Fruit fly (Drosophila melanogaster) whole organism, prepupa: ENCODE results near the gene cbt.

ENCODE experiments used
- Blimp-1 ChIP-seq: fragments of 200-800 bp; sonication (Bioruptor generic); optimal IDR thresholded peaks from 3 replicates; lab custom pipeline; 2017; ENCODE audit warnings: missing biosample characterization, missing genetic modification characterization, mild to moderate bottlenecking, moderate library complexity, missing genetic modification reagents
- CG10631 ChIP-seq: fragments of 200-800 bp; sonication (Bioruptor generic); optimal IDR thresholded peaks from 2 replicates; lab custom pipeline; 2016; ENCODE audit warnings: missing biosample characterization, missing genetic modification characterization
- CG10669 ChIP-seq: fragments of 200-800 bp; sonication (Bioruptor generic); optimal IDR thresholded peaks from 3 replicates; lab custom pipeline; 2018; ENCODE audit warnings: missing biosample characterization, mild to moderate bottlenecking, missing genetic modification characterization, moderate library complexity
- CG11294 ChIP-seq: fragments of 200-800 bp; sonication (Bioruptor generic); IDR thresholded peaks from 2 replicates; pipeline ENCODE4 v1.3.6; 2022; ENCODE audit warnings: missing biosample characterization, missing genetic modification characterization
- CG11902 ChIP-seq: fragments of 200-800 bp; sonication (Bioruptor generic); optimal IDR thresholded peaks from 3 replicates; lab custom pipeline; 2016; ENCODE audit warnings: missing biosample characterization, missing genetic modification characterization
- CG15336 ChIP-seq: fragments of 200-800 bp; sonication (Bioruptor generic); IDR thresholded peaks from 2 replicates; pipeline ENCODE4 v1.3.6; 2022; ENCODE audit warnings: missing biosample characterization, missing genetic modification characterization
- CG3032 ChIP-seq: fragments of 200-800 bp; optimal IDR thresholded peaks from 2 replicates; lab custom pipeline; 2019; ENCODE audit warnings: missing biosample characterization, mild to moderate bottlenecking, missing genetic modification characterization, moderate library complexity
- CG31627 ChIP-seq: fragments of 200-800 bp; sonication (Bioruptor generic); optimal IDR thresholded peaks from 3 replicates; lab custom pipeline; 2016; ENCODE audit warnings: missing biosample characterization, missing genetic modification characterization
- CG32006 ChIP-seq: fragments of 200-800 bp; sonication (Bioruptor generic); optimal IDR thresholded peaks from 3 replicates; lab custom pipeline; 2017; ENCODE audit warnings: missing biosample characterization, mild to moderate bottlenecking, missing genetic modification characterization
- CG3919 ChIP-seq: fragments of 200-800 bp; sonication (Bioruptor generic); optimal IDR thresholded peaks from 3 replicates; lab custom pipeline; 2016; ENCODE audit warnings: missing biosample characterization, missing genetic modification characterization
- CG4318 ChIP-seq: fragments of 200-800 bp; sonication (Bioruptor generic); optimal IDR thresholded peaks from 3 replicates; lab custom pipeline; 2017; ENCODE audit warnings: missing biosample characterization, mild to moderate bottlenecking, missing genetic modification characterization
- CG6163 ChIP-seq: fragments of 200-800 bp; sonication (Bioruptor generic); IDR thresholded peaks from 3 replicates; pipeline ENCODE4 v1.3.6; 2022; ENCODE audit warnings: missing biosample characterization, missing genetic modification characterization
- CG6276 ChIP-seq: fragments of 200-800 bp; sonication (Bioruptor generic); optimal IDR thresholded peaks from 2 replicates; lab custom pipeline; 2017; ENCODE audit warnings: missing biosample characterization, mild to moderate bottlenecking, missing genetic modification characterization
- CG6854 ChIP-seq: fragments of 200-800 bp; sonication (Bioruptor generic); optimal IDR thresholded peaks from 2 replicates; lab custom pipeline; 2017; ENCODE audit warnings: missing biosample characterization, mild to moderate bottlenecking, missing genetic modification characterization
- CG7368 ChIP-seq: fragments of 200-800 bp; sonication (Bioruptor generic); optimal IDR thresholded peaks from 3 replicates; lab custom pipeline; 2016; ENCODE audit warnings: missing biosample characterization, missing genetic modification characterization
- CG8119 ChIP-seq: fragments of 200-800 bp; sonication (Bioruptor generic); IDR thresholded peaks from 3 replicates; pipeline ENCODE4 v1.3.6; 2022; ENCODE audit warnings: missing biosample characterization, missing genetic modification characterization
- CG8632 ChIP-seq: fragments of 200-800 bp; sonication (Bioruptor generic); optimal IDR thresholded peaks from 3 replicates; lab custom pipeline; 2016; ENCODE audit warnings: missing biosample characterization, missing genetic modification characterization
- Eip75B ChIP-seq: fragments of 200-800 bp; sonication (Bioruptor generic); optimal IDR thresholded peaks from 3 replicates; lab custom pipeline; 2016; ENCODE audit warnings: missing biosample characterization, missing genetic modification characterization
- Eip78C ChIP-seq: fragments of 200-800 bp; sonication (Bioruptor generic); peaks from one replicate; lab custom pipeline; 2016; ENCODE audit warnings: missing biosample characterization, missing genetic modification characterization
- Eip93F ChIP-seq: fragments of 200-800 bp; sonication (Bioruptor generic); optimal IDR thresholded peaks from 2 replicates; lab custom pipeline; 2016; ENCODE audit warnings: missing biosample characterization, mild to moderate bottlenecking, missing genetic modification characterization
- Ets96B ChIP-seq: fragments of 200-800 bp; optimal IDR thresholded peaks from 2 replicates; lab custom pipeline; 2019; ENCODE audit warnings: missing biosample characterization, mild to moderate bottlenecking, missing genetic modification characterization, moderate library complexity
- Hr38 ChIP-seq: sonication (Bioruptor generic); optimal IDR thresholded peaks from 2 replicates; lab custom pipeline; 2016; ENCODE audit warnings: missing biosample characterization, missing genetic modification characterization
- Lpt ChIP-seq: fragments of 200-800 bp; sonication (Bioruptor generic); optimal IDR thresholded peaks from 3 replicates; lab custom pipeline; 2016; ENCODE audit warnings: missing biosample characterization, missing genetic modification characterization
- Met ChIP-seq: fragments of 200-800 bp; sonication (Bioruptor generic); optimal IDR thresholded peaks from 3 replicates; lab custom pipeline; 2016; ENCODE audit warnings: missing biosample characterization, missing genetic modification characterization
- OdsH ChIP-seq: fragments of 200-800 bp; sonication (Bioruptor generic); optimal IDR thresholded peaks from 3 replicates; lab custom pipeline; 2016; ENCODE audit warnings: missing biosample characterization, missing genetic modification characterization
- Smox ChIP-seq: fragments of 200-800 bp; sonication (Bioruptor generic); optimal IDR thresholded peaks from 3 replicates; lab custom pipeline; 2016; ENCODE audit warnings: missing biosample characterization, missing genetic modification characterization
- Sox102F ChIP-seq: fragments of 200-800 bp; sonication (Bioruptor generic); optimal IDR thresholded peaks from 2 replicates; lab custom pipeline; 2016; ENCODE audit warnings: missing biosample characterization, mild to moderate bottlenecking, missing genetic modification characterization
- Sox14 ChIP-seq: fragments of 200-800 bp; sonication (Bioruptor generic); optimal IDR thresholded peaks from 3 replicates; lab custom pipeline; 2016; ENCODE audit warnings: missing biosample characterization, missing genetic modification characterization
- Sox15 ChIP-seq: fragments of 200-800 bp; sonication (Bioruptor generic); optimal IDR thresholded peaks from 3 replicates; lab custom pipeline; 2016; ENCODE audit warnings: missing biosample characterization, missing genetic modification characterization
- acj6 ChIP-seq: fragments of 200-800 bp; sonication (Bioruptor generic); optimal IDR thresholded peaks from 3 replicates; lab custom pipeline; 2016; ENCODE audit warnings: missing biosample characterization, missing genetic modification characterization
- dac ChIP-seq: fragments of 200-800 bp; sonication (Bioruptor generic); optimal IDR thresholded peaks from 2 replicates; lab custom pipeline; 2017; ENCODE audit warnings: missing biosample characterization, mild to moderate bottlenecking, missing genetic modification characterization
- dsx ChIP-seq: fragments of 200-800 bp; optimal IDR thresholded peaks from 3 replicates; lab custom pipeline; 2019; ENCODE audit warnings: missing biosample characterization, mild to moderate bottlenecking, missing genetic modification characterization, moderate library complexity; ENCODE audit not compliant: poor library complexity, severe bottlenecking
- eg ChIP-seq: fragments of 200-800 bp; sonication (Bioruptor generic); IDR thresholded peaks from 3 replicates; pipeline ENCODE4 v1.3.6; 2022; ENCODE audit warnings: missing biosample characterization, missing genetic modification characterization
- fd59A ChIP-seq: fragments of 200-800 bp; sonication (Bioruptor generic); optimal IDR thresholded peaks from 2 replicates; lab custom pipeline; 2017; ENCODE audit warnings: missing biosample characterization, mild to moderate bottlenecking, missing genetic modification characterization, missing genetic modification reagents
- lz ChIP-seq: fragments of 200-800 bp; sonication (Bioruptor generic); optimal IDR thresholded peaks from 3 replicates; lab custom pipeline; 2016; ENCODE audit warnings: missing biosample characterization, missing genetic modification characterization
- pdm3 ChIP-seq: fragments of 200-800 bp; sonication (Bioruptor generic); optimal IDR thresholded peaks from 3 replicates; lab custom pipeline; 2016; ENCODE audit warnings: missing biosample characterization, missing genetic modification characterization
- salr ChIP-seq, 2 experiments: fragments of 200-800 bp; sonication (Bioruptor generic); optimal IDR thresholded peaks; 3 replicates each; lab custom pipeline; 2016 to 2018; ENCODE audit warnings: missing biosample characterization in 2 of 2, missing genetic modification characterization in 2 of 2, mild to moderate bottlenecking in 1 of 2
- spab ChIP-seq: fragments of 200-800 bp; sonication (Bioruptor generic); optimal IDR thresholded peaks from 2 replicates; lab custom pipeline; 2017; ENCODE audit warnings: missing biosample characterization, mild to moderate bottlenecking, missing genetic modification characterization, missing genetic modification reagents
- ss ChIP-seq, 2 experiments: fragments of 200-800 bp; sonication (Bioruptor generic); optimal IDR thresholded peaks; 2 replicates in 1 of 2; 3 replicates in 1 of 2; lab custom pipeline; 2017 to 2018; ENCODE audit warnings: mild to moderate bottlenecking in 2 of 2, missing biosample characterization in 2 of 2, missing genetic modification characterization in 2 of 2, moderate library complexity in 1 of 2
- svp ChIP-seq: fragments of 200-800 bp; sonication (Bioruptor generic); peaks from one replicate; lab custom pipeline; 2016; ENCODE audit warnings: missing biosample characterization, missing genetic modification characterization
- vri ChIP-seq: fragments of 200-800 bp; sonication (Bioruptor generic); optimal IDR thresholded peaks from 3 replicates; lab custom pipeline; 2016; ENCODE audit warnings: missing biosample characterization, mild to moderate bottlenecking, missing genetic modification characterization

Gene cbt

dm6 chr2L:506443-506842, 27.0 kb upstream of the cbt start:
- TF ChIP-seq OdsH (GFP tag; lab: Kevin White, UChicago) (no peak), svp (peak; percentile 45)

- no peak for TF ChIP-seq Ets96B (tag; lab: Kevin White, UChicago)
- peak; percentile 1 for TF ChIP-seq svp
- no peak for TF ChIP-seq vri (GFP tag; lab: Kevin White, UChicago)
- TF ChIP-seq dsx = no peak
- no peak for TF ChIP-seq fd59A (GFP tag; lab: Kevin White, UChicago)
- TF ChIP-seq spab (GFP tag; lab: Kevin White, UChicago) = no peak
- no peak for TF ChIP-seq Lpt (GFP tag; lab: Kevin White, UChicago)
These were observed 25.5 kb upstream of the cbt start for dm6 chr2L:505009-505408.

- TF ChIP-seq Ets96B (tag; lab: Kevin White, UChicago) (no peak), svp (peak; percentile 86)
These were observed 22.1 kb upstream of the cbt start for dm6 chr2L:501622-502021.

- no peak for TF ChIP-seq Ets96B (tag; lab: Kevin White, UChicago)
- no peak for TF ChIP-seq CG11294 (GFP tag; lab: Robert Waterston, UW)
- TF ChIP-seq CG8119 = no peak
- peak; percentile 31 for TF ChIP-seq CG6854 (GFP tag; lab: Kevin White, UChicago)
- TF ChIP-seq Hr38 (GFP tag; lab: Kevin White, UChicago) = no peak
- no peak for TF ChIP-seq OdsH (GFP tag; lab: Kevin White, UChicago)
- TF ChIP-seq Eip93F (GFP tag; lab: Kevin White, UChicago) = no peak
- no peak for TF ChIP-seq spab (GFP tag; lab: Kevin White, UChicago)
- no peak for TF ChIP-seq CG7368 (GFP tag; lab: Kevin White, UChicago)
- TF ChIP-seq dac (GFP tag; lab: Kevin White, UChicago) = no peak
- peak in 1 of 2 experiments; percentile 85 for TF ChIP-seq ss (GFP tag; optimal IDR thresholded peaks at IDR 0.05; lab: Kevin White, UChicago)
- no peak for TF ChIP-seq acj6 (GFP tag; lab: Kevin White, UChicago)
- no peak for TF ChIP-seq CG32006 (GFP tag; lab: Kevin White, UChicago)
- TF ChIP-seq vri (GFP tag; lab: Kevin White, UChicago) = no peak
- no peak for TF ChIP-seq Eip75B (GFP tag; lab: Kevin White, UChicago)
- TF ChIP-seq Sox15 = no peak
- no peak for TF ChIP-seq Smox (GFP tag; lab: Kevin White, UChicago)
- no peak for TF ChIP-seq CG10631
- TF ChIP-seq CG3032 (tag; lab: Kevin White, UChicago) = no peak
- 0 out of 3 replicates have a peak, but pooled peaks have one; percentile 10 for TF ChIP-seq eg (GFP tag; lab: Robert Waterston, UW)
- TF ChIP-seq CG15336 = no peak
- TF ChIP-seq pdm3 = no peak
- TF ChIP-seq lz (GFP tag; lab: Kevin White, UChicago) = no peak
- no peak for TF ChIP-seq CG6276 (GFP tag; lab: Kevin White, UChicago)
- TF ChIP-seq salr (GFP tag; optimal IDR thresholded peaks at IDR 0.05; lab: Kevin White, UChicago) = no peak
- no peak for TF ChIP-seq Lpt (GFP tag; lab: Kevin White, UChicago)
- no peak for TF ChIP-seq fd59A (GFP tag; lab: Kevin White, UChicago)
- TF ChIP-seq CG6163 = 0 out of 3 replicates have a peak, but pooled peaks have one; percentile 20
- TF ChIP-seq CG3919 (GFP tag; lab: Kevin White, UChicago) = no peak
- no peak for TF ChIP-seq Met (GFP tag; lab: Kevin White, UChicago)
- no peak for TF ChIP-seq CG31627 (GFP tag; lab: Kevin White, UChicago)
- TF ChIP-seq CG11902 (GFP tag; lab: Kevin White, UChicago) = no peak
- no peak for TF ChIP-seq CG10669
- TF ChIP-seq Sox102F (GFP tag; lab: Kevin White, UChicago) = no peak
- TF ChIP-seq Sox14 (GFP tag; lab: Kevin White, UChicago) = no peak
- TF ChIP-seq CG4318 = no peak
- TF ChIP-seq CG8632 (GFP tag; lab: Kevin White, UChicago) = no peak
- peak; percentile 44 for TF ChIP-seq Eip78C (GFP tag; lab: Kevin White, UChicago)
- no peak for TF ChIP-seq Blimp-1 (GFP tag; lab: Kevin White, UChicago)
- peak; percentile 61 for TF ChIP-seq svp
These were observed 20.5 kb upstream of the cbt start for dm6 chr2L:499939-500338.
